ENCODE assay signal across 2 worm cellular contexts in the genomic region with DNA sequence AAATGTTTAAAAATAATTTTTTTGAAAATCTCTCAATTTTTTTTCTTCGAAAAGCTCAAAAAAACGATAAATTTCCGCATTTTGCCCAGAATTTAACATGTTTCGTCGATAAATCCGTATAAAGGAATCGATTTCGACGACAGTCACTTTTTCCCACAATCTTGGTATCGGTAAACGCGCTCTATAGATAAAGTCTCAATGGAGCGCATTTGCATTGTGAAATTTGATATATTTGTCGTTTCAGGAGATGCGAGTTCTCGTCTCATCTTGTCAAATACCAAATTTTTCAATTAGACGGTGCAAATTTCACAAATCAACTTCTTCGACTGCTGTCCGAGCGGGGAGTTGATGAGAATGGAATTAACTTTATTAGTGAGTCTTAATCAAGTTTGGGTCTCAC.
A peak's percentile ranks its signal among the peaks of the same experiment; 100 is the strongest.
TF ChIP-seq lines count a peak whose summit lies in the region.

No protein-coding gene starts in this region.

TF ChIP-seq in whole organism, L4 larva, 104 proteins besides CTCF, POLR2A, EP300 and RAD21:
- peak; percentile 80 for TF ChIP-seq lin-38 (GFP tag; IDR thresholded peaks at IDR 0.05; lab: Robert Waterston, UW)

TF ChIP-seq in whole organism, young adult, 124 proteins besides CTCF, POLR2A, EP300 and RAD21:
- TF ChIP-seq mcd-1 (GFP tag; IDR thresholded peaks at IDR 0.05; lab: Robert Waterston, UW) (peak; percentile 57; the same call in 1 of the 2 replicates), madf-6 (GFP tag; IDR thresholded peaks at IDR 0.05; lab: Robert Waterston, UW) (peak; percentile 24; the same call in 1 of the 2 replicates)
